Worm (Caenorhabditis elegans) whole organism, young adult: ENCODE measurements around the gene dylt-2.

ENCODE experiments used
- C06A6.2 ChIP-seq: fragments of 200-800 bp; sonication (Bioruptor generic); conservative IDR thresholded peaks from 2 replicates; pipeline ENCODE4 v1.3.6; 2022; ENCODE audit warnings: missing genetic modification characterization, missing compliant biosample characterization
- Y53F4B.3 ChIP-seq: fragments of 200-800 bp; sonication (Bioruptor generic); IDR thresholded peaks from 2 replicates; pipeline ENCODE4 v1.3.6; 2022; ENCODE audit warnings: missing genetic modification reagents, missing genetic modification characterization, missing compliant biosample characterization
- Y95B8A.8 ChIP-seq: fragments of 200-800 bp; sonication (Bioruptor generic); IDR thresholded peaks from 2 replicates; pipeline ENCODE4 v1.3.6; 2022; ENCODE audit warnings: missing genetic modification reagents, missing genetic modification characterization, missing compliant biosample characterization
- ama-1 ChIP-seq, 3 experiments: fragments of 150-350 bp in 1 of 3; sonication (generic microtip) in 2 of 3; optimal IDR thresholded peaks; 2 replicates each; lab custom pipeline; 2014 to 2018; ENCODE audit warnings: missing biosample characterization in 2 of 3, missing genetic modification characterization in 2 of 3, missing genetic modification reagents in 2 of 3
- bed-1 ChIP-seq: fragments of 200-800 bp; sonication (Bioruptor generic); IDR thresholded peaks from 2 replicates; pipeline ENCODE4 v1.3.6; 2022; ENCODE audit warnings: missing genetic modification reagents, missing genetic modification characterization, missing compliant biosample characterization
- ceh-91 ChIP-seq: fragments of 200-800 bp; sonication (Bioruptor generic); IDR thresholded peaks from 2 replicates; pipeline ENCODE4 v1.3.6; 2022; ENCODE audit warnings: missing genetic modification reagents, missing genetic modification characterization, missing compliant biosample characterization
- hlh-26 ChIP-seq: fragments of 200-800 bp; sonication (Bioruptor generic); conservative IDR thresholded peaks from 2 replicates; pipeline ENCODE4 v1.3.6; 2022; ENCODE audit warnings: missing genetic modification reagents, missing genetic modification characterization, missing compliant biosample characterization
- let-607 ChIP-seq, 2 experiments: fragments of 200-800 bp in 1 of 2; sonication (Bioruptor generic) in 1 of 2; sonication (generic microtip) in 1 of 2; optimal IDR thresholded peaks; 2 replicates each; lab custom pipeline; 2016 to 2018; ENCODE audit warnings: mild to moderate bottlenecking in 2 of 2, missing compliant biosample characterization in 2 of 2, missing genetic modification characterization in 2 of 2, moderate library complexity in 2 of 2, missing genotype in 1 of 2
- lin-35 ChIP-seq, 3 experiments: fragments of 150-350 bp in 2 of 3; sonication (generic microtip) in 1 of 3; optimal IDR thresholded peaks; 2 replicates each; lab custom pipeline; 2014 to 2018; ENCODE audit warnings: missing biosample characterization in 3 of 3, missing genetic modification characterization in 3 of 3, missing genetic modification reagents in 3 of 3
- snpc-4 ChIP-seq, 5 experiments: fragments of 150-350 bp in 1 of 5; sonication (generic microtip) in 4 of 5; optimal IDR thresholded peaks; 2 replicates each; lab custom pipeline; 2014 to 2018; ENCODE audit warnings: missing genetic modification characterization in 5 of 5, missing biosample characterization in 3 of 5, antibody characterized with exemption in 2 of 5, mild to moderate bottlenecking in 2 of 5, missing compliant biosample characterization in 2 of 5, missing genotype in 2 of 5, moderate library complexity in 2 of 5, missing genetic modification reagents in 1 of 5
- unc-62 ChIP-seq: fragments of 150-350 bp; optimal IDR thresholded peaks from 2 replicates; lab custom pipeline; 2014; ENCODE audit warnings: missing biosample characterization, missing genetic modification reagents, missing genetic modification characterization

ce11 chrX:8905089-8905488, 34.9 kb downstream of the dylt-2 start, which contains the start of gene ensh-1:
- no peak for TF ChIP-seq lin-35 (GFP tag; optimal IDR thresholded peaks at IDR 0.05; lab: Kevin White, UChicago)
- TF ChIP-seq ceh-91 (GFP tag; lab: Robert Waterston, UW) = no peak
- TF ChIP-seq let-607 (tag; optimal IDR thresholded peaks at IDR 0.05; lab: Kevin White, UChicago) = no peak
- TF ChIP-seq snpc-4 (GFP tag; optimal IDR thresholded peaks at IDR 0.05; lab: Kevin White, UChicago) = no peak
- no peak for TF ChIP-seq snpc-4 (tag; optimal IDR thresholded peaks at IDR 0.05; lab: Kevin White, UChicago)
- TF ChIP-seq bed-1 (GFP tag; lab: Robert Waterston, UW) = no peak
- no peak for TF ChIP-seq unc-62 (GFP tag; lab: Kevin White, UChicago)
- no peak for TF ChIP-seq ama-1 (optimal IDR thresholded peaks at IDR 0.05; lab: Kevin White, UChicago)
- no peak for TF ChIP-seq ama-1 (GFP tag; optimal IDR thresholded peaks at IDR 0.05; lab: Kevin White, UChicago)
- no peak for TF ChIP-seq C06A6.2 (GFP tag; lab: Robert Waterston, UW)
- no peak for TF ChIP-seq Y53F4B.3 (GFP tag; lab: Robert Waterston, UW)
- no peak for TF ChIP-seq hlh-26 (GFP tag; lab: Robert Waterston, UW)
- no peak for TF ChIP-seq Y95B8A.8 (GFP tag; lab: Robert Waterston, UW)
